Worm (Caenorhabditis elegans): ENCODE results near the gene abts-4.
A peak's percentile ranks its signal among the peaks of the same experiment; 100 is the strongest.

The abts-4 gene

ce11 chrX:6761211-6761610 is 327 bp downstream of the abts-4 start:
- no peak for TF ChIP-seq Y55F3AM.14 (GFP tag; optimal IDR thresholded peaks at IDR 0.05)
- no peak for TF ChIP-seq unc-39 (tag; optimal IDR thresholded peaks at IDR 0.05)
- no peak for TF ChIP-seq ama-1 (optimal IDR thresholded peaks at IDR 0.05)
- no peak for TF ChIP-seq gmeb-1 (tag; optimal IDR thresholded peaks at IDR 0.05)
- TF ChIP-seq blmp-1 (tag; optimal IDR thresholded peaks at IDR 0.05; ENCODE audit: insufficient read depth), result no peak
- no peak for TF ChIP-seq lin-11 (tag; optimal IDR thresholded peaks at IDR 0.05)
- TF ChIP-seq sma-9 (GFP tag; optimal IDR thresholded peaks at IDR 0.05), result peak; percentile 27
- no peak for TF ChIP-seq sma-9 (tag; optimal IDR thresholded peaks at IDR 0.05)
- no peak for TF ChIP-seq egl-27 (tag; optimal IDR thresholded peaks at IDR 0.05)
- no peak for TF ChIP-seq ztf-1 (GFP tag; conservative IDR thresholded peaks at IDR 0.05)
- no peak for TF ChIP-seq nhr-129 (tag; optimal IDR thresholded peaks at IDR 0.05)
- TF ChIP-seq mbf-1 (tag; optimal IDR thresholded peaks at IDR 0.05), result no peak
- TF ChIP-seq nhr-11 (tag; optimal IDR thresholded peaks at IDR 0.05), result no peak
- no peak for TF ChIP-seq peb-1 (tag; optimal IDR thresholded peaks at IDR 0.05)
- TF ChIP-seq C34F6.9 (tag; optimal IDR thresholded peaks at IDR 0.05), result no peak
- peak; percentile 61 for TF ChIP-seq fos-1 (tag; optimal IDR thresholded peaks at IDR 0.05)
- peak; percentile 57 for TF ChIP-seq crh-2 (tag; optimal IDR thresholded peaks at IDR 0.05)
- no peak for TF ChIP-seq nhr-21 (tag; optimal IDR thresholded peaks at IDR 0.05)

ce11 chrX:6750145-6750544 is 11.4 kb downstream of the abts-4 start:
- TF ChIP-seq unc-55 (GFP tag; optimal IDR thresholded peaks at IDR 0.05) (peak; percentile 61), F13H6.1 (tag; optimal IDR thresholded peaks at IDR 0.05) (peak; percentile 98), alr-1 (tag; optimal IDR thresholded peaks at IDR 0.05) (peak; percentile 51), unc-62 (GFP tag; optimal IDR thresholded peaks at IDR 0.05) (no peak), C34F6.9 (tag; optimal IDR thresholded peaks at IDR 0.05) (peak; percentile 71), lsy-2 (tag; optimal IDR thresholded peaks at IDR 0.05) (peak in 1 of 2 experiments; percentile 79), dmd-4 (tag; optimal IDR thresholded peaks at IDR 0.05) (no peak), R02D3.7 (tag; optimal IDR thresholded peaks at IDR 0.05) (no peak), snpc-4 (tag; optimal IDR thresholded peaks at IDR 0.05) (peak; percentile 61), zag-1 (tag; optimal IDR thresholded peaks at IDR 0.05) (no peak), fos-1 (tag; optimal IDR thresholded peaks at IDR 0.05) (peak; percentile 85), blmp-1 (tag; optimal IDR thresholded peaks at IDR 0.05; ENCODE audit: insufficient read depth) (peak; percentile 79), Y55F3AM.14 (GFP tag; optimal IDR thresholded peaks at IDR 0.05) (peak; percentile 84), nhr-6 (tag; optimal IDR thresholded peaks at IDR 0.05) (peak; percentile 72), sem-4 (tag; optimal IDR thresholded peaks at IDR 0.05) (peak; percentile 75), nhr-77 (tag; optimal IDR thresholded peaks at IDR 0.05) (peak; percentile 13), mdl-1 (tag; optimal IDR thresholded peaks at IDR 0.05) (peak; percentile 100), sma-3 (GFP tag; optimal IDR thresholded peaks at IDR 0.05) (peak; percentile 94), ztf-1 (GFP tag; conservative IDR thresholded peaks at IDR 0.05) (no peak), crh-2 (tag; optimal IDR thresholded peaks at IDR 0.05) (peak; percentile 83), mab-5 (tag; optimal IDR thresholded peaks at IDR 0.05) (no peak), lin-11 (tag; optimal IDR thresholded peaks at IDR 0.05) (no peak), ama-1 (optimal IDR thresholded peaks at IDR 0.05) (no peak), nhr-237 (tag; optimal IDR thresholded peaks at IDR 0.05) (no peak), lin-39 (tag; optimal IDR thresholded peaks at IDR 0.05) (no peak), nhr-129 (tag; optimal IDR thresholded peaks at IDR 0.05) (peak; percentile 96), nhr-12 (tag; optimal IDR thresholded peaks at IDR 0.05) (no peak), sma-9 (GFP tag; optimal IDR thresholded peaks at IDR 0.05) (peak; percentile 100), sma-9 (tag; optimal IDR thresholded peaks at IDR 0.05) (no peak), unc-39 (tag; optimal IDR thresholded peaks at IDR 0.05) (no peak), nhr-10 (tag; optimal IDR thresholded peaks at IDR 0.05) (peak; percentile 73), nhr-23 (tag; optimal IDR thresholded peaks at IDR 0.05) (no peak), elt-3 (tag; optimal IDR thresholded peaks at IDR 0.05) (no peak), egl-27 (tag; optimal IDR thresholded peaks at IDR 0.05) (peak; percentile 95), ceh-16 (tag; optimal IDR thresholded peaks at IDR 0.05) (peak; percentile 54), lin-13 (GFP tag; optimal IDR thresholded peaks at IDR 0.05) (peak; percentile 33), aly-2 (tag; optimal IDR thresholded peaks at IDR 0.05) (no peak), ztf-4 (tag; optimal IDR thresholded peaks at IDR 0.05) (peak; percentile 24), gmeb-1 (tag; optimal IDR thresholded peaks at IDR 0.05) (peak; percentile 74), mbf-1 (tag; optimal IDR thresholded peaks at IDR 0.05) (no peak), nhr-25 (tag; optimal IDR thresholded peaks at IDR 0.05) (peak; percentile 96), ztf-11 (tag; optimal IDR thresholded peaks at IDR 0.05) (no peak), ceh-82 (tag; optimal IDR thresholded peaks at IDR 0.05) (no peak), skn-1 (tag; optimal IDR thresholded peaks at IDR 0.05) (no peak), nhr-21 (tag; optimal IDR thresholded peaks at IDR 0.05) (peak; percentile 94), ZK546.5 (tag; optimal IDR thresholded peaks at IDR 0.05) (no peak)

Measured in whole organism, L2 larva.